Worm (Caenorhabditis elegans) whole organism, midembryonic: ENCODE results near the gene C45B2.3.

Experiments
- T22C8.4 ChIP-seq: fragments of 200-800 bp; sonication (Bioruptor generic); IDR thresholded peaks from 2 replicates; pipeline ENCODE4 v1.3.6; 2022; ENCODE audit warnings: missing genetic modification characterization, missing compliant biosample characterization
- cog-1 ChIP-seq: sonication (generic microtip); optimal IDR thresholded peaks from 2 replicates; lab custom pipeline; 2016; ENCODE audit warnings: missing genetic modification characterization, missing compliant biosample characterization
- flt-1 ChIP-seq: fragments of 200-800 bp; sonication (Bioruptor generic); IDR thresholded peaks from 2 replicates; pipeline ENCODE4 v1.3.6; 2022; ENCODE audit warnings: missing genetic modification characterization, missing compliant biosample characterization
- klf-2 ChIP-seq: fragments of 200-800 bp; sonication (Bioruptor generic); conservative IDR thresholded peaks from 2 replicates; pipeline ENCODE4 v1.3.6; 2022; ENCODE audit warnings: missing genetic modification reagents, missing genetic modification characterization, missing compliant biosample characterization
- med-1 ChIP-seq: sonication (generic microtip); optimal IDR thresholded peaks from 2 replicates; lab custom pipeline; 2017; ENCODE audit warnings: missing genetic modification characterization, mild to moderate bottlenecking, missing compliant biosample characterization, antibody characterized with exemption, missing genetic modification reagents; ENCODE audit not compliant: insufficient read depth
- ref-1 ChIP-seq: fragments of 200-800 bp; sonication (Bioruptor generic); conservative IDR thresholded peaks from 2 replicates; pipeline ENCODE4 v1.3.6; 2022; ENCODE audit warnings: missing genetic modification reagents, missing genetic modification characterization, missing compliant biosample characterization
- tab-1 ChIP-seq: fragments of 200-800 bp; sonication (Bioruptor generic); IDR thresholded peaks from 2 replicates; pipeline ENCODE4 v1.3.6; 2022; ENCODE audit warnings: missing genetic modification characterization, missing compliant biosample characterization
- ztf-23 ChIP-seq: fragments of 200-800 bp; sonication (Bioruptor generic); IDR thresholded peaks from 2 replicates; pipeline ENCODE4 v1.3.6; 2022; ENCODE audit warnings: missing genetic modification reagents, missing genetic modification characterization, missing compliant biosample characterization
- ztf-29 ChIP-seq: fragments of 200-800 bp; sonication (Bioruptor generic); IDR thresholded peaks from 2 replicates; pipeline ENCODE4 v1.3.6; 2022; ENCODE audit warnings: missing genetic modification reagents, missing genetic modification characterization, missing compliant biosample characterization

Gene C45B2.3

ce11 chrX:6128773-6129172 lies 46.0 kb downstream of the C45B2.3 start:
- TF ChIP-seq cog-1 (tag; lab: Kevin White, UChicago) (no peak), ztf-23 (GFP tag; lab: Robert Waterston, UW) (no peak), klf-2 (GFP tag; lab: Robert Waterston, UW) (no peak), flt-1 (no peak), med-1 (GFP tag; lab: Kevin White, UChicago) (no peak), ref-1 (GFP tag; lab: Robert Waterston, UW) (no peak), T22C8.4 (GFP tag; lab: Robert Waterston, UW) (no peak), tab-1 (GFP tag; lab: Robert Waterston, UW) (no peak)

ce11 chrX:6129277-6129676 lies 46.5 kb downstream of the C45B2.3 start:
- TF ChIP-seq tab-1 (GFP tag; lab: Robert Waterston, UW) (no peak), ref-1 (GFP tag; lab: Robert Waterston, UW) (no peak), ztf-23 (GFP tag; lab: Robert Waterston, UW) (0 out of 2 replicates have a peak, but pooled peaks have one; percentile 29), med-1 (GFP tag; lab: Kevin White, UChicago) (no peak), cog-1 (tag; lab: Kevin White, UChicago) (no peak), T22C8.4 (GFP tag; lab: Robert Waterston, UW) (no peak), klf-2 (GFP tag; lab: Robert Waterston, UW) (no peak), ztf-29 (no peak)
